Worm (Caenorhabditis elegans): ENCODE data around the gene C55B6.5.

DNA sequence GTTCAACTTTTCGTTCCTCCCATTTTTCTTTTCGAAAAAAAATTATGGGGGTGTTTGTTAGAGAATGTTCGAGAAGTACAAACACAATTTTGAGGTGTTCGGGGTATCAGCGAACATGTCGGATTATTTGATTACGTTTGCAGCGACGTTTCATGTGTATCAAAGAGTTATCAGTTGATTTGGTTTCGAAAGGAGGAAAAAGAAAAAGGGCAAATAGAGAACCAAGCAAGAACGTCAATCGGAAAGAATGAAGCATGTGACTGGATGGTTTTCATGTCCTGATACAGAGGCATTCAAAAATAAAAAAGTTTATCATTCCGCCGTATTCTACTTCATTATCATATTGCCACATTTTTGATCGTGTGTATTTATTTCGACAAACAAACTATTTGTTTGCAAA, 39.7 kb upstream of the C55B6.5 start:
- TF ChIP-seq tbx-37 (GFP tag; conservative IDR thresholded peaks at IDR 0.05), result no peak
- no peak for TF ChIP-seq ceh-13 (GFP tag; optimal IDR thresholded peaks at IDR 0.05)
- TF ChIP-seq hmbx-1 (tag; optimal IDR thresholded peaks at IDR 0.05), result no peak
- no peak for TF ChIP-seq tra-4 (tag; optimal IDR thresholded peaks at IDR 0.05)
- no peak for TF ChIP-seq tbx-11 (GFP tag; IDR thresholded peaks at IDR 0.05)

Data from whole organism, early embryonic.